Fruit fly (Drosophila melanogaster) S2 (cell line): ENCODE data around the gene Cpsf73.

Source experiments
- CG8478 ChIP-seq: fragments of >200 bp; optimal IDR thresholded peaks from 2 replicates; lab custom pipeline; 2018
- CTCF ChIP-seq, 2 experiments: fragments of >200 bp; optimal IDR thresholded peaks; 2 replicates each; lab custom pipeline; 2018

Gene Cpsf73

dm6 chr3R:18617411-18617810 lies 45.9 kb downstream of the Cpsf73 start, which contains the start of gene CG7695:
CG7695 (minus strand) TSS chr3R:18617511.
- TF ChIP-seq CG8478 (lab: Kevin White, UChicago) = no peak
- TF ChIP-seq CTCF (optimal IDR thresholded peaks at IDR 0.05; lab: Kevin White, UChicago) = no peak

dm6 chr3R:18616007-18616406 lies 47.3 kb downstream of the Cpsf73 start:
- TF ChIP-seq CG8478 (lab: Kevin White, UChicago) (no peak), CTCF (optimal IDR thresholded peaks at IDR 0.05; lab: Kevin White, UChicago) (no peak)
